Worm (Caenorhabditis elegans) whole organism, L3 larva: Measurements from ENCODE around the gene nhr-260.

Experiments used
- ceh-82 ChIP-seq: fragments of 150-350 bp; optimal IDR thresholded peaks from 2 replicates; lab custom pipeline; 2014; ENCODE audit warnings: missing biosample characterization, missing genetic modification characterization
- snpc-4 ChIP-seq: fragments of 150-350 bp; optimal IDR thresholded peaks from 2 replicates; lab custom pipeline; 2014; ENCODE audit warnings: missing biosample characterization, missing genetic modification characterization
- zag-1 ChIP-seq: fragments of 150-350 bp; optimal IDR thresholded peaks from 2 replicates; lab custom pipeline; 2014; ENCODE audit warnings: missing biosample characterization, missing genetic modification characterization
- ztf-4 ChIP-seq: fragments of 150-350 bp; optimal IDR thresholded peaks from 2 replicates; lab custom pipeline; 2014; ENCODE audit warnings: missing biosample characterization, missing genetic modification characterization

- TF ChIP-seq ceh-82 (no peak), ztf-4 (tag; lab: Kevin White, UChicago) (no peak), snpc-4 (no peak), zag-1 (tag; lab: Kevin White, UChicago) (no peak)
Observed at ce11 chrV:1522485-1522884, 11.0 kb upstream of the nhr-260 start, which contains the start of gene str-243.
